Fruit fly (Drosophila melanogaster) whole organism, embryonic: ENCODE results near the gene Vps26.

Source experiments
- ATbp ChIP-seq: fragments of 200-800 bp; sonication (Bioruptor generic); optimal IDR thresholded peaks from 2 replicates; lab custom pipeline; 2017; ENCODE audit warnings: missing biosample characterization, mild to moderate bottlenecking, missing genetic modification characterization, missing genetic modification reagents
- Awh ChIP-seq: fragments of 200-800 bp; sonication (Bioruptor generic); IDR thresholded peaks from 2 replicates; pipeline ENCODE4, ENCODE4 v1.3.6; 2022; ENCODE audit warnings: missing biosample characterization, missing genetic modification characterization
- Blimp-1 ChIP-seq: fragments of 200-800 bp; sonication (Bioruptor generic); optimal IDR thresholded peaks from 3 replicates; lab custom pipeline; 2018; ENCODE audit warnings: missing biosample characterization, missing genetic modification characterization, mild to moderate bottlenecking, moderate library complexity, missing genetic modification reagents
- BtbVII ChIP-seq: fragments of 200-800 bp; sonication (Bioruptor generic); optimal IDR thresholded peaks from 3 replicates; lab custom pipeline; 2017; ENCODE audit warnings: missing biosample characterization, mild to moderate bottlenecking, missing genetic modification characterization
- CG10274 ChIP-seq: fragments of 200-800 bp; sonication (Bioruptor generic); optimal IDR thresholded peaks from 3 replicates; lab custom pipeline; 2017; ENCODE audit warnings: missing biosample characterization, mild to moderate bottlenecking, missing genetic modification characterization
- CG10321 ChIP-seq: fragments of 200-800 bp; sonication (Bioruptor generic); IDR thresholded peaks from 2 replicates; pipeline ENCODE4 v1.3.6; 2022; ENCODE audit warnings: missing biosample characterization, missing genetic modification characterization
- CG11247 ChIP-seq: fragments of 200-800 bp; sonication (Bioruptor generic); IDR thresholded peaks from 2 replicates; pipeline ENCODE4 v1.3.6; 2022; ENCODE audit warnings: missing biosample characterization, missing genetic modification characterization
- CG11504 ChIP-seq: fragments of 200-800 bp; sonication (Bioruptor generic); optimal IDR thresholded peaks from 3 replicates; lab custom pipeline; 2019; ENCODE audit warnings: missing biosample characterization, mild to moderate bottlenecking, missing genetic modification characterization, moderate library complexity
- CG12219 ChIP-seq: fragments of 200-800 bp; sonication (Bioruptor generic); optimal IDR thresholded peaks from 3 replicates; lab custom pipeline; 2018; ENCODE audit warnings: missing biosample characterization, mild to moderate bottlenecking, missing genetic modification characterization
- CG13775 ChIP-seq: fragments of 200-800 bp; sonication (Bioruptor generic); optimal IDR thresholded peaks from 3 replicates; lab custom pipeline; 2017; ENCODE audit warnings: missing biosample characterization, mild to moderate bottlenecking, missing genetic modification characterization
- CG15696 ChIP-seq: fragments of 200-800 bp; sonication (Bioruptor generic); optimal IDR thresholded peaks from 2 replicates; lab custom pipeline; 2019; ENCODE audit warnings: missing biosample characterization, mild to moderate bottlenecking, missing genetic modification characterization, moderate library complexity
- CG17385 ChIP-seq: fragments of 200-800 bp; sonication (Bioruptor generic); optimal IDR thresholded peaks from 3 replicates; lab custom pipeline; 2018; ENCODE audit warnings: missing biosample characterization, mild to moderate bottlenecking, missing genetic modification characterization
- CG18011 ChIP-seq: fragments of 200-800 bp; sonication (Bioruptor generic); optimal IDR thresholded peaks from 2 replicates; lab custom pipeline; 2017; ENCODE audit warnings: missing biosample characterization, missing genetic modification characterization, mild to moderate bottlenecking, moderate library complexity, missing genotype
- CG1832 ChIP-seq: fragments of 200-800 bp; sonication (Bioruptor generic); optimal IDR thresholded peaks from 2 replicates; lab custom pipeline; 2017; ENCODE audit warnings: missing biosample characterization, mild to moderate bottlenecking, missing genetic modification characterization, inconsistent platforms
- CG18619 ChIP-seq: fragments of 200-800 bp; sonication (Bioruptor generic); optimal IDR thresholded peaks from 3 replicates; lab custom pipeline; 2017; ENCODE audit warnings: missing biosample characterization, mild to moderate bottlenecking, missing genetic modification characterization
- CG2678 ChIP-seq: fragments of 200-800 bp; sonication (Bioruptor generic); optimal IDR thresholded peaks from 3 replicates; lab custom pipeline; 2019; ENCODE audit warnings: missing biosample characterization, mild to moderate bottlenecking, missing genetic modification characterization, moderate library complexity
- CG31365 ChIP-seq: fragments of 200-800 bp; sonication (Bioruptor generic); optimal IDR thresholded peaks from 2 replicates; lab custom pipeline; 2018; ENCODE audit warnings: missing biosample characterization, mild to moderate bottlenecking, missing genetic modification characterization
- CG4730 ChIP-seq: fragments of 200-800 bp; sonication (Bioruptor generic); IDR thresholded peaks from 2 replicates; pipeline ENCODE4 v1.3.6; 2022; ENCODE audit warnings: missing biosample characterization, missing genetic modification characterization
- CG6683 ChIP-seq: fragments of 200-800 bp; sonication (Bioruptor generic); optimal IDR thresholded peaks from 2 replicates; lab custom pipeline; 2017; ENCODE audit warnings: missing biosample characterization, mild to moderate bottlenecking, missing genetic modification characterization, missing genetic modification reagents
- CG7271 ChIP-seq: fragments of 200-800 bp; sonication (Bioruptor generic); optimal IDR thresholded peaks from 2 replicates; lab custom pipeline; 2018; ENCODE audit warnings: missing biosample characterization, mild to moderate bottlenecking, missing genetic modification characterization, moderate library complexity
- Dp ChIP-seq: fragments of 200-800 bp; sonication (Bioruptor generic); optimal IDR thresholded peaks from 2 replicates; lab custom pipeline; 2018; ENCODE audit warnings: missing biosample characterization, mild to moderate bottlenecking, missing genetic modification characterization, moderate library complexity
- ERR ChIP-seq: fragments of 200-800 bp; sonication (Bioruptor generic); optimal IDR thresholded peaks from 2 replicates; lab custom pipeline; 2016; ENCODE audit warnings: missing biosample characterization, missing genetic modification characterization
- HLH3B ChIP-seq: fragments of 200-800 bp; sonication (Bioruptor generic); IDR thresholded peaks from 2 replicates; pipeline ENCODE4 v1.3.6; 2022; ENCODE audit warnings: missing biosample characterization, missing genetic modification characterization
- HLH54F ChIP-seq: fragments of 200-800 bp; sonication (Bioruptor generic); optimal IDR thresholded peaks from 3 replicates; lab custom pipeline; 2016; ENCODE audit warnings: missing biosample characterization, missing genetic modification characterization
- Mad ChIP-seq: fragments of 200-800 bp; sonication (Bioruptor generic); optimal IDR thresholded peaks from 2 replicates; lab custom pipeline; 2016; ENCODE audit warnings: missing biosample characterization, missing genetic modification characterization
- Med ChIP-seq: fragments of 200-800 bp; sonication (Bioruptor generic); peaks from one replicate; lab custom pipeline; 2016; ENCODE audit warnings: missing biosample characterization, missing genetic modification characterization, mild to moderate bottlenecking, inconsistent platforms, moderate library complexity
- Nf-YA ChIP-seq: fragments of 200-800 bp; sonication (Bioruptor generic); IDR thresholded peaks from 2 replicates; pipeline ENCODE4 v1.3.6; 2022; ENCODE audit warnings: missing biosample characterization, missing genetic modification characterization
- Ptx1 ChIP-seq: fragments of 200-800 bp; sonication (Bioruptor generic); IDR thresholded peaks from 2 replicates; pipeline ENCODE4 v1.3.6; 2022; ENCODE audit warnings: missing biosample characterization, missing genetic modification characterization
- Rx ChIP-seq: fragments of 200-800 bp; sonication (Bioruptor generic); IDR thresholded peaks from 2 replicates; pipeline ENCODE4 v1.3.6; 2022; ENCODE audit warnings: missing biosample characterization, missing genetic modification characterization
- Sry-β ChIP-seq: fragments of 200-800 bp; sonication (Bioruptor generic); optimal IDR thresholded peaks from 2 replicates; lab custom pipeline; 2018; ENCODE audit warnings: missing biosample characterization, mild to moderate bottlenecking, missing genetic modification characterization, moderate library complexity
- abd-A ChIP-seq: fragments of 200-800 bp; sonication (Bioruptor generic); optimal IDR thresholded peaks from 3 replicates; lab custom pipeline; 2019; ENCODE audit warnings: missing biosample characterization, mild to moderate bottlenecking, missing genetic modification characterization, moderate library complexity
- br ChIP-seq: fragments of >200 bp; optimal IDR thresholded peaks from 2 replicates; lab custom pipeline; 2017
- cas ChIP-seq: fragments of 200-800 bp; sonication (Bioruptor generic); IDR thresholded peaks from 2 replicates; pipeline ENCODE4 v1.3.6; 2022; ENCODE audit warnings: missing biosample characterization, missing genetic modification characterization
- corto ChIP-seq: fragments of 200-800 bp; sonication (Bioruptor generic); optimal IDR thresholded peaks from 2 replicates; lab custom pipeline; 2016; ENCODE audit warnings: missing biosample characterization, mild to moderate bottlenecking, missing genetic modification characterization, moderate library complexity
- dimm ChIP-seq: fragments of 200-800 bp; sonication (Bioruptor generic); IDR thresholded peaks from 2 replicates; pipeline ENCODE4 v1.3.6; 2022; ENCODE audit warnings: missing biosample characterization, missing genetic modification characterization
- gcm2 ChIP-seq: fragments of 200-800 bp; sonication (Bioruptor generic); optimal IDR thresholded peaks from 2 replicates; lab custom pipeline; 2016; ENCODE audit warnings: missing biosample characterization, missing genetic modification characterization
- gfzf ChIP-seq: fragments of 200-800 bp; sonication (Bioruptor generic); optimal IDR thresholded peaks from 2 replicates; lab custom pipeline; 2016; ENCODE audit warnings: missing biosample characterization, mild to moderate bottlenecking, missing genetic modification characterization, moderate library complexity
- ind ChIP-seq: fragments of 200-800 bp; sonication (Bioruptor generic); optimal IDR thresholded peaks from 3 replicates; lab custom pipeline; 2016; ENCODE audit warnings: missing biosample characterization, missing genetic modification characterization
- knrl ChIP-seq: fragments of 200-800 bp; sonication (Bioruptor generic); IDR thresholded peaks from 3 replicates; pipeline ENCODE4 v1.3.6; 2022; ENCODE audit warnings: missing biosample characterization, missing genetic modification characterization; ENCODE audit not compliant: partially characterized antibody
- lab ChIP-seq: fragments of 200-800 bp; sonication (Bioruptor generic); optimal IDR thresholded peaks from 3 replicates; lab custom pipeline; 2017; ENCODE audit warnings: missing biosample characterization, missing genetic modification characterization, mild to moderate bottlenecking, moderate library complexity, missing genetic modification reagents
- mam ChIP-seq: fragments of 200-800 bp; sonication (Bioruptor generic); optimal IDR thresholded peaks from 3 replicates; lab custom pipeline; 2016; ENCODE audit warnings: missing biosample characterization, missing genetic modification characterization
- nmo ChIP-seq: fragments of 200-800 bp; sonication (Bioruptor generic); optimal IDR thresholded peaks from 2 replicates; lab custom pipeline; 2018; ENCODE audit warnings: missing biosample characterization, mild to moderate bottlenecking, missing genetic modification characterization, moderate library complexity
- onecut ChIP-seq: fragments of 200-800 bp; sonication (Bioruptor generic); IDR thresholded peaks from 2 replicates; pipeline ENCODE4 v1.3.6; 2022; ENCODE audit warnings: missing biosample characterization, missing genetic modification characterization
- org-1 ChIP-seq: fragments of 200-800 bp; sonication (Bioruptor generic); optimal IDR thresholded peaks from 2 replicates; lab custom pipeline; 2017; ENCODE audit warnings: missing biosample characterization, missing genetic modification characterization
- psq ChIP-seq: fragments of 200-800 bp; sonication (Bioruptor generic); optimal IDR thresholded peaks from 2 replicates; lab custom pipeline; 2017; ENCODE audit warnings: missing biosample characterization, missing genetic modification characterization
- pzg ChIP-seq: fragments of 200-800 bp; sonication (Bioruptor generic); optimal IDR thresholded peaks from 3 replicates; lab custom pipeline; 2018; ENCODE audit warnings: missing biosample characterization, mild to moderate bottlenecking, missing genetic modification characterization, moderate library complexity
- seq ChIP-seq: fragments of 200-800 bp; sonication (Bioruptor generic); IDR thresholded peaks from 2 replicates; pipeline ENCODE4 v1.3.6; 2022; ENCODE audit warnings: missing biosample characterization, missing genetic modification characterization
- so ChIP-seq: fragments of 200-800 bp; sonication (Bioruptor generic); IDR thresholded peaks from 3 replicates; pipeline ENCODE4 v1.3.6; 2022; ENCODE audit warnings: missing biosample characterization, missing genetic modification characterization
- tna ChIP-seq: fragments of 200-800 bp; sonication (Bioruptor generic); IDR thresholded peaks from 2 replicates; pipeline ENCODE4 v1.3.6; 2022; ENCODE audit warnings: missing biosample characterization, missing genetic modification characterization; ENCODE audit not compliant: partially characterized antibody
- unc-4 ChIP-seq: fragments of 200-800 bp; sonication (Bioruptor generic); IDR thresholded peaks from 2 replicates; pipeline ENCODE4 v1.3.6; 2022; ENCODE audit warnings: missing biosample characterization, missing genetic modification characterization; ENCODE audit not compliant: partially characterized antibody

The Vps26 gene

dm6 chrX:1900123-1900818 is 26.6 kb downstream of the Vps26 start, which contains the start of gene arm (continued):
- TF ChIP-seq org-1 (no peak), BtbVII (no peak), CG4730 (no peak), CG10321 (no peak), Med (GFP tag; lab: Kevin White, UChicago) (peak; percentile 20), CG6683 (no peak), nmo (GFP tag; lab: Kevin White, UChicago) (no peak), Rx (GFP tag; lab: Robert Waterston, UW) (no peak), ind (no peak), onecut (no peak), gcm2 (GFP tag; lab: Kevin White, UChicago) (no peak), Mad (GFP tag; lab: Kevin White, UChicago) (no peak), CG18011 (GFP tag; lab: Kevin White, UChicago) (no peak), CG18619 (no peak), br (no peak), seq (GFP tag; lab: Robert Waterston, UW) (no peak), Sry-β (GFP tag; lab: Kevin White, UChicago) (no peak), CG13775 (GFP tag; lab: Kevin White, UChicago) (no peak), knrl (0 out of 3 replicates have a peak, but pooled peaks have one; percentile 11), dimm (GFP tag; lab: Robert Waterston, UW) (no peak), CG10274 (GFP tag; lab: Kevin White, UChicago) (no peak), CG31365 (no peak), lab (GFP tag; lab: Kevin White, UChicago) (no peak), CG1832 (GFP tag; lab: Kevin White, UChicago) (no peak), corto (GFP tag; lab: Kevin White, UChicago) (no peak), pzg (peak; percentile 29), HLH3B (no peak), so (GFP tag; lab: Robert Waterston, UW) (no peak), HLH54F (GFP tag; lab: Kevin White, UChicago) (no peak), abd-A (tag; lab: Kevin White, UChicago) (no peak), Dp (GFP tag; lab: Kevin White, UChicago) (peak; percentile 82), Blimp-1 (GFP tag; lab: Kevin White, UChicago) (no peak), tna (GFP tag; lab: Robert Waterston, UW) (no peak), Awh (GFP tag; lab: Robert Waterston, UW) (no peak), Nf-YA (GFP tag; lab: Robert Waterston, UW) (no peak), ATbp (GFP tag; lab: Kevin White, UChicago) (no peak), Ptx1 (GFP tag; lab: Robert Waterston, UW) (no peak), psq (no peak), CG11247 (GFP tag; lab: Robert Waterston, UW) (no peak), CG11504 (no peak), CG12219 (GFP tag; lab: Kevin White, UChicago) (no peak), CG17385 (GFP tag; lab: Kevin White, UChicago) (no peak), CG7271 (tag; lab: Kevin White, UChicago) (no peak), gfzf (GFP tag; lab: Kevin White, UChicago) (peak; percentile 16), cas (no peak), CG15696 (tag; lab: Kevin White, UChicago) (no peak), ERR (GFP tag; lab: Kevin White, UChicago) (no peak), mam (peak; percentile 11), CG2678 (tag; lab: Kevin White, UChicago) (no peak), unc-4 (GFP tag; lab: Robert Waterston, UW) (no peak)
